Fruit fly (Drosophila melanogaster): Measurements from ENCODE around the gene CG13949.

CG13949 gene

DNA sequence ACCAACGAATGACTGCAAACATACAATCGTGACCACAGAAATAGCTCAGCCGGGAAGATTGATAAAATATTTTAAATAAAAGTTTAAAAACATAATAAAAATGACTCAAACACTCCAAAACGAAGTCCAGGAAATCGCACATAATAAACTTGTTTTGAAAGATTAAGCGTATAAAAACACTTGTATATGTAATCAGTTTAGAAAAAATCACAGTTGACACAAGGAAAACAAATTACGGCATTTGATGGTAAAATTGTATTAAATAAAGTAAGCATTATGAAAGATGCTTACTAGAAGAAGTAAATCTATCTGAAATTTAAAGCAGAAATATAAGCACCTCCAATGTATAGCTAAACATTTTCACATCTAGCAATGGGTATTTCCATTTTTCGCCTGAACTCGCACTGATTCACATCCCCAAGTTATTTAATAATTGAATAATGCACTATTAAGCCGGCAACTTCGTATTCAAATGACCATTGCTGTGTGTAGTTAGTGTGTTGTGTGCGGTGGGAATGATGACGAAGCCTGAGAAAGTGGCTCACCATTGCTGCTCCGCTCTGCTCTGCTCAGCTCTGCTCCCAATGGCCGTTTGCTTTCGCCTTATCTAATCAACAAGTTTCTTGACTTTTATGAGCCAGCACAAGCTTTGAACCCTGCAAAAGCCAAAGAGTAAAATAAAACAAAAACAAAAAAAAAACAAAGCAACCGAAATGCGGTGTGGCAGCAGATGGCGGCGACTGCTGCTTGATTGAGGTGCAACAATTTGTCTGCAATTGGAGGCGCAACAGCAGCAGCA, 7.7 kb upstream of the CG13949 start:
- TF ChIP-seq Clk (GFP tag; optimal IDR thresholded peaks at IDR 0.05) = no peak
- TF ChIP-seq ovo (GFP tag; optimal IDR thresholded peaks at IDR 0.05) = no peak
- no peak for TF ChIP-seq CG33017 (tag; optimal IDR thresholded peaks at IDR 0.05)
- TF ChIP-seq Crg-1 (GFP tag; optimal IDR thresholded peaks at IDR 0.05) = no peak
- TF ChIP-seq CG11617 (GFP tag; optimal IDR thresholded peaks at IDR 0.05) = peak; percentile 24
- peak; percentile 1 for TF ChIP-seq tj (GFP tag; optimal IDR thresholded peaks at IDR 0.05)
- no peak for TF ChIP-seq pad (GFP tag; optimal IDR thresholded peaks at IDR 0.05)

DNA sequence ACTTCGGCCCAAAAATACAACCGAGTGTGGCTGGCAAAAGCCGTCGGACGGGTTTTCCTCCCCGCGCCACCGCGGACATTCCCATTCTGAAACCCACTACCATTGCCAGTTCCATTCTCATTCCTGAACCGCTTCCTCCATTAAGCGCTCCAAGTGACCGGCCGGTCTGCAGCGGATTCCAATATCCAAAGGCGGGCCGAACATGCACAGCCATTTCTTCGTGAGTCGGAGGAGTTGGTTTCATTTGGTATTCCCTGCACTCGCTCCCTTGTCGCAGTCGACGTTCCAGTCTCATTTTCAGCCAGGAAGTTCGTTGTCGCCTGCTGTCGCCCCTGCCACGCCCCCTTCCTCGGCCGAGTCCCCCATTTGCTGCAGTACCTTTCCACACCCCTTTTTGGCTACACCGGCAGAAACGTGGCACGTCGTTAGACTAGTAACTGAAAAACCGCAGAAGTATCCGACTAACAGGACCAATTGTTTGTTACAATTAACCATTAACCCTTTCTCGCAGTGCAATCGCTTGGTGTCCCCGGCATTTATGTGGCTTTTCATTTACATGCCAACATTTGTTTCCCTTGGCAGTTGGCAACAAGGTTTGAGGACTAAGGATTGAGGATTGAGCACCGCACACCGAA, 7.0 kb upstream of the CG13949 start:
- TF ChIP-seq Crg-1 (GFP tag; optimal IDR thresholded peaks at IDR 0.05) (no peak), Mnt (GFP tag; optimal IDR thresholded peaks at IDR 0.05) (no peak), ovo (GFP tag; optimal IDR thresholded peaks at IDR 0.05) (no peak), CG12768 (GFP tag; optimal IDR thresholded peaks at IDR 0.05) (no peak), kay (GFP tag; ENCODE audit: borderline replicate concordance) (no peak), cnc (optimal IDR thresholded peaks at IDR 0.05) (no peak), CG5204 (GFP tag; optimal IDR thresholded peaks at IDR 0.05) (no peak), bab1 (GFP tag; optimal IDR thresholded peaks at IDR 0.05) (no peak), CG33017 (tag; optimal IDR thresholded peaks at IDR 0.05) (no peak), Clk (GFP tag; optimal IDR thresholded peaks at IDR 0.05) (no peak), cic (GFP tag; optimal IDR thresholded peaks at IDR 0.05) (no peak), Hr96 (GFP tag; optimal IDR thresholded peaks at IDR 0.05) (no peak), CG7045 (GFP tag; optimal IDR thresholded peaks at IDR 0.05) (no peak), CG14711 (tag; optimal IDR thresholded peaks at IDR 0.05) (no peak), tj (GFP tag; optimal IDR thresholded peaks at IDR 0.05) (no peak), CG1620 (GFP tag; optimal IDR thresholded peaks at IDR 0.05) (no peak)

DNA sequence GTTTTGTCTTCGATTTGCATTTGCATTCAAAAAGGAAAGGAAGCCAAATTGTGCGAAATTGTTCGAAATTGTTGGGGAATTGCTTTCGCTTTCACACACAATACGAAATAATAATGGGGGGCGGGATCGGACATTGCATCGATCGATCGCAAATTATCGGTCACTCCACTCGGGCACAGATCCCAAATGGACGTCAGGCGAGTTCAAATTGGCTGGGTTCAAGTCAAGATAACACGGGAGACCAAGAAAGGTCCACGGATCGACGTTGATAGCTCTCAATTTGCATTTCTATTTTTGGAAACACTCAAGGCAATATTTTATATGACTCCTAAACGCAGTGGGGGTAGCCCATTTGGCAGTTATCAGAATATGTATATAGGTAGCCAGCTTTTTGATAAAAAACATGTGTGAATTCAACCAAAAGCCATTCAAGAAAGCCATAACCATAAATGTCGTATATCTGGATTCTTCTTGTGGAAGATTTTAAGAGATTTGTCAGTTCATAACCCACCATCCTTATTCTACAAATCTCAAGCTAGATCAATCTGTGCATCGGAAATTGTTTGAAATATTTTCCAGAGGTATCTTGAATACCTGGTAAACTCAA, 5.9 kb upstream of the CG13949 start:
- TF ChIP-seq Clk (GFP tag; optimal IDR thresholded peaks at IDR 0.05) = no peak
- no peak for TF ChIP-seq CG1620 (GFP tag; optimal IDR thresholded peaks at IDR 0.05)
- no peak for TF ChIP-seq bab1 (GFP tag; optimal IDR thresholded peaks at IDR 0.05)
- TF ChIP-seq CG11617 (GFP tag; optimal IDR thresholded peaks at IDR 0.05) = no peak
- no peak for TF ChIP-seq Crg-1 (GFP tag; optimal IDR thresholded peaks at IDR 0.05)
- no peak for TF ChIP-seq Hr96 (GFP tag; optimal IDR thresholded peaks at IDR 0.05)
- no peak for TF ChIP-seq pad (GFP tag; optimal IDR thresholded peaks at IDR 0.05)
- TF ChIP-seq cnc (optimal IDR thresholded peaks at IDR 0.05) = no peak
- no peak for TF ChIP-seq CG14711 (tag; optimal IDR thresholded peaks at IDR 0.05)
- TF ChIP-seq cic (GFP tag; optimal IDR thresholded peaks at IDR 0.05) = no peak

DNA sequence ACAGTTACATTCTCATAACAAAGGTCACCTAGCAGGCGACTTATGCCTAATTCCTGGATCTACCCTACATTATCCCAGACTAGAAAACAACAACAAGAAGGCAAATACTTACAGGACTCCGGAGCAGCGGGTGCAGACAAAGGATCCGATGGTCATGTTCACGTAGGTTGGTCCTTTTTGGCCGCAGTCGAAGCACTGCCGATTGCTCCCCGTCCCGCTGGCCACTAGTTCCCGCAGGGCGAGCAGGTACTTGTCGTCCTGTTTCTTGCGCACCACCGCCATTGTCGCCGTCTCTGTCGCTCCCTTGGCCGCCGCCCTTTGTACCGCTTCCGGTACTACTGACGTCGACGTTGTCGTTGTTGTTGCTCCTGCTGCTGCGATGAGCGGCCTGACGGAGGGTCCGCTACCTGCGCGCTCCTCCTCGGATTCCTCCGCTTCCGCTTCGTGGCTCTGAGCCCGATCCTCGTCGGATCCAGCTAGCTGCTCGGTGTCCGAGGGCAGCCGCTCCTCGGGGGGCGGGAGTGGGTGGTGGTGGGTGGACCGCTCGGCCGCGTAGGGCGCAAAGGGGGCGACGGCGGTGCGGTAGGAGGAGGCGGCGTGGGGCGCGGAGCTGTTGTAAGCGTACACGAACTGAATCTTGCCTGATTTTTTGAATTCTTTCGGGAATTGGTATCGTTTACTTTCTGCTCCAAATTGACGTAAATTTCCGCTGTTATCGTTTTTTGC, 5.2 kb upstream of the CG13949 start:
- TF ChIP-seq CG33017 (tag; optimal IDR thresholded peaks at IDR 0.05) = no peak
- TF ChIP-seq pad (GFP tag; optimal IDR thresholded peaks at IDR 0.05) = no peak
- TF ChIP-seq cic (GFP tag; optimal IDR thresholded peaks at IDR 0.05) = no peak
- TF ChIP-seq CG7101 (tag; optimal IDR thresholded peaks at IDR 0.05) = no peak
- no peak for TF ChIP-seq cnc (optimal IDR thresholded peaks at IDR 0.05)
- TF ChIP-seq Clk (GFP tag; optimal IDR thresholded peaks at IDR 0.05) = no peak
- TF ChIP-seq ovo (GFP tag; optimal IDR thresholded peaks at IDR 0.05) = no peak
- no peak for TF ChIP-seq tj (GFP tag; optimal IDR thresholded peaks at IDR 0.05)
- TF ChIP-seq CG7045 (GFP tag; optimal IDR thresholded peaks at IDR 0.05) = no peak
- TF ChIP-seq CG5204 (GFP tag; optimal IDR thresholded peaks at IDR 0.05) = no peak
- no peak for TF ChIP-seq CG11617 (GFP tag; optimal IDR thresholded peaks at IDR 0.05)

DNA sequence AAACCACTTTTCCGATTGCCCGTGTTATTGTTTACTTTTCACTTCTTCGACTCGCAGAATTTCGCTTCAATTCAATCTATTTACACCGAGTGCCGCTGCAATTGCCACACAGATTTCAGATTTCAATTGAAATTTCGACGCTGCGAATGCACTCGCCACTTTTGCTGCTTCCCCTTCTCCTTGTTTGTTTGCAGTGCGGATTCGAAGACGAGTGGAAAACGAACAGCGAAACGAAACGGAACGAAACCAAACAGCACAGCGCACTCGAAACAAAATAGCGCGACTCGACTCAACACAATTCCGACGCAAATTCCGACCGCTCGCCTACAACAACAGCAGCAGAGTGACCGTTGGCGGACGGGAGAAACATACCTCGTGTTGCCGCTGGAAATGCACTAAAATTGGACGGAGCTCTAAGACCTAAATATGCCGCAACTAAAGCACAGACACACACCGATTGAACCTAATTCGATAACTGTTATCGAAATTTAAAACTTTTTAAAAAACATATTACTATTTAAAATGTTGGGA, 4.3 kb upstream of the CG13949 start, which contains the start of gene drongo:
Gene drongo (minus strand): TSS at position 345 of the 531 bp plus-strand sequence.
- TF ChIP-seq cic (GFP tag; optimal IDR thresholded peaks at IDR 0.05) (peak; percentile 27), CG12768 (GFP tag; optimal IDR thresholded peaks at IDR 0.05) (peak; percentile 23), CG14711 (tag; optimal IDR thresholded peaks at IDR 0.05) (peak; percentile 60), Mnt (GFP tag; optimal IDR thresholded peaks at IDR 0.05) (peak; percentile 75), Hr96 (GFP tag; optimal IDR thresholded peaks at IDR 0.05) (peak; percentile 16), toe (GFP tag; optimal IDR thresholded peaks at IDR 0.05) (no peak), Clk (GFP tag; optimal IDR thresholded peaks at IDR 0.05) (no peak), CG11617 (GFP tag; optimal IDR thresholded peaks at IDR 0.05) (peak; percentile 14), tj (GFP tag; optimal IDR thresholded peaks at IDR 0.05) (peak; percentile 60), bab1 (GFP tag; optimal IDR thresholded peaks at IDR 0.05) (peak; percentile 66), CG7045 (GFP tag; optimal IDR thresholded peaks at IDR 0.05) (peak; percentile 2), Crg-1 (GFP tag; optimal IDR thresholded peaks at IDR 0.05) (no peak), CG7101 (tag; optimal IDR thresholded peaks at IDR 0.05) (peak; percentile 62), CG33017 (tag; optimal IDR thresholded peaks at IDR 0.05) (peak; percentile 26), CG1620 (GFP tag; optimal IDR thresholded peaks at IDR 0.05) (peak; percentile 55)
